Worm (Caenorhabditis elegans): ENCODE results near the gene C33E10.8.
"Not testable (repeated sequence)": the region's sequence is repeated elsewhere in the genome, so short reads cannot be mapped to it uniquely, and the experiment has no call there.

C33E10.8 gene

ce11 chrX:17318284-17318683 is 23.7 kb upstream of the C33E10.8 start, which contains the start of gene ptr-5:
TSS of gene ptr-5 (plus strand) at chrX:17318584.
- TF ChIP-seq ref-1 (GFP tag; conservative IDR thresholded peaks at IDR 0.05) = no peak
- TF ChIP-seq ztf-23 (GFP tag; IDR thresholded peaks at IDR 0.05) = no peak
- TF ChIP-seq med-1 (GFP tag; optimal IDR thresholded peaks at IDR 0.05; ENCODE audit: insufficient read depth) = no peak
- no peak for TF ChIP-seq T22C8.4 (GFP tag; IDR thresholded peaks at IDR 0.05)
- no peak for TF ChIP-seq tab-1 (GFP tag; IDR thresholded peaks at IDR 0.05)
- no peak for TF ChIP-seq flt-1 (GFP tag; IDR thresholded peaks at IDR 0.05)
- no peak for TF ChIP-seq klf-2 (GFP tag; conservative IDR thresholded peaks at IDR 0.05)
- TF ChIP-seq cog-1 (tag; optimal IDR thresholded peaks at IDR 0.05) = no peak
- no peak for TF ChIP-seq ztf-29 (GFP tag; IDR thresholded peaks at IDR 0.05)

- TF ChIP-seq tab-1 (GFP tag; IDR thresholded peaks at IDR 0.05) = 0 out of 2 replicates have a peak, but pooled peaks have one; percentile 33
- no peak for TF ChIP-seq ref-1 (GFP tag; conservative IDR thresholded peaks at IDR 0.05)
- TF ChIP-seq T22C8.4 (GFP tag; IDR thresholded peaks at IDR 0.05) = no peak
- TF ChIP-seq flt-1 (GFP tag; IDR thresholded peaks at IDR 0.05) = no peak
- TF ChIP-seq klf-2 (GFP tag; conservative IDR thresholded peaks at IDR 0.05) = no peak
- no peak for TF ChIP-seq med-1 (GFP tag; optimal IDR thresholded peaks at IDR 0.05; ENCODE audit: insufficient read depth)
- peak; percentile 31 for TF ChIP-seq cog-1 (tag; optimal IDR thresholded peaks at IDR 0.05)
- TF ChIP-seq ztf-23 (GFP tag; IDR thresholded peaks at IDR 0.05) = no peak
- TF ChIP-seq ztf-29 (GFP tag; IDR thresholded peaks at IDR 0.05) = 0 out of 2 replicates have a peak, but pooled peaks have one; percentile 14
Observed at ce11 chrX:17314948-17315347, 20.3 kb upstream of the C33E10.8 start.

- TF ChIP-seq T22C8.4 (GFP tag; IDR thresholded peaks at IDR 0.05); med-1 (GFP tag; optimal IDR thresholded peaks at IDR 0.05; ENCODE audit: insufficient read depth); ref-1 (GFP tag; conservative IDR thresholded peaks at IDR 0.05): not testable (repeated sequence)
Observed at ce11 chrX:17310730-17311312, 16.2 kb upstream of the C33E10.8 start, which contains the start of gene C53C11.4. TSS of gene C53C11.4 (plus strand) at chrX:17310908.

- TF ChIP-seq ztf-23 (GFP tag; IDR thresholded peaks at IDR 0.05) (0 out of 2 replicates have a peak, but pooled peaks have one; percentile 25), flt-1 (GFP tag; IDR thresholded peaks at IDR 0.05) (peak; percentile 30; the same call in 1 of the 2 replicates)
Observed at ce11 chrX:17304920-17305319, 10.3 kb upstream of the C33E10.8 start, which contains the start of gene C33E10.1. TSS of gene C33E10.1 (plus strand) at chrX:17305220.

- TF ChIP-seq ref-1 (GFP tag; conservative IDR thresholded peaks at IDR 0.05) = no peak
- TF ChIP-seq ztf-23 (GFP tag; IDR thresholded peaks at IDR 0.05) = no peak
- TF ChIP-seq T22C8.4 (GFP tag; IDR thresholded peaks at IDR 0.05) = no peak
- no peak for TF ChIP-seq med-1 (GFP tag; optimal IDR thresholded peaks at IDR 0.05; ENCODE audit: insufficient read depth)
- TF ChIP-seq flt-1 (GFP tag; IDR thresholded peaks at IDR 0.05) = no peak
- no peak for TF ChIP-seq klf-2 (GFP tag; conservative IDR thresholded peaks at IDR 0.05)
- no peak for TF ChIP-seq cog-1 (tag; optimal IDR thresholded peaks at IDR 0.05)
- TF ChIP-seq tab-1 (GFP tag; IDR thresholded peaks at IDR 0.05) = no peak
- no peak for TF ChIP-seq ztf-29 (GFP tag; IDR thresholded peaks at IDR 0.05)
Observed at ce11 chrX:17302419-17302818, 7.8 kb upstream of the C33E10.8 start, which contains the start of gene fbxa-120. TSS of gene fbxa-120 (plus strand) at chrX:17302719.

ce11 chrX:17301900-17302299 is 7.3 kb upstream of the C33E10.8 start, which contains the start of gene C33E10.10:
TSS of gene C33E10.10 (minus strand) at chrX:17302000.
- no peak for TF ChIP-seq flt-1 (GFP tag; IDR thresholded peaks at IDR 0.05)
- TF ChIP-seq ztf-23 (GFP tag; IDR thresholded peaks at IDR 0.05) = no peak
- TF ChIP-seq T22C8.4 (GFP tag; IDR thresholded peaks at IDR 0.05) = no peak
- no peak for TF ChIP-seq ztf-29 (GFP tag; IDR thresholded peaks at IDR 0.05)
- TF ChIP-seq tab-1 (GFP tag; IDR thresholded peaks at IDR 0.05) = no peak
- no peak for TF ChIP-seq cog-1 (tag; optimal IDR thresholded peaks at IDR 0.05)
- TF ChIP-seq klf-2 (GFP tag; conservative IDR thresholded peaks at IDR 0.05) = no peak
- TF ChIP-seq ref-1 (GFP tag; conservative IDR thresholded peaks at IDR 0.05) = no peak
- no peak for TF ChIP-seq med-1 (GFP tag; optimal IDR thresholded peaks at IDR 0.05; ENCODE audit: insufficient read depth)

ce11 chrX:17300735-17301134 is 6.1 kb upstream of the C33E10.8 start:
- no peak for TF ChIP-seq cog-1 (tag; optimal IDR thresholded peaks at IDR 0.05)
- 0 out of 2 replicates have a peak, but pooled peaks have one; percentile 15 for TF ChIP-seq tab-1 (GFP tag; IDR thresholded peaks at IDR 0.05)
- TF ChIP-seq klf-2 (GFP tag; conservative IDR thresholded peaks at IDR 0.05) = no peak
- TF ChIP-seq ztf-29 (GFP tag; IDR thresholded peaks at IDR 0.05) = no peak

ce11 chrX:17297408-17297807 is 2.8 kb upstream of the C33E10.8 start:
- TF ChIP-seq med-1 (GFP tag; optimal IDR thresholded peaks at IDR 0.05; ENCODE audit: insufficient read depth) (no peak), ztf-23 (GFP tag; IDR thresholded peaks at IDR 0.05) (no peak), T22C8.4 (GFP tag; IDR thresholded peaks at IDR 0.05) (no peak), tab-1 (GFP tag; IDR thresholded peaks at IDR 0.05) (no peak), flt-1 (GFP tag; IDR thresholded peaks at IDR 0.05) (no peak), ref-1 (GFP tag; conservative IDR thresholded peaks at IDR 0.05) (no peak), ztf-29 (GFP tag; IDR thresholded peaks at IDR 0.05) (no peak), cog-1 (tag; optimal IDR thresholded peaks at IDR 0.05) (no peak), klf-2 (GFP tag; conservative IDR thresholded peaks at IDR 0.05) (no peak)

- no peak for TF ChIP-seq tab-1 (GFP tag; IDR thresholded peaks at IDR 0.05)
- no peak for TF ChIP-seq ztf-29 (GFP tag; IDR thresholded peaks at IDR 0.05)
- no peak for TF ChIP-seq klf-2 (GFP tag; conservative IDR thresholded peaks at IDR 0.05)
- no peak for TF ChIP-seq T22C8.4 (GFP tag; IDR thresholded peaks at IDR 0.05)
- no peak for TF ChIP-seq flt-1 (GFP tag; IDR thresholded peaks at IDR 0.05)
- TF ChIP-seq cog-1 (tag; optimal IDR thresholded peaks at IDR 0.05) = no peak
- TF ChIP-seq ztf-23 (GFP tag; IDR thresholded peaks at IDR 0.05) = no peak
- TF ChIP-seq ref-1 (GFP tag; conservative IDR thresholded peaks at IDR 0.05) = no peak
Observed at ce11 chrX:17294019-17294418, 609 bp downstream of the C33E10.8 start.

ce11 chrX:17288378-17288777 is 6.2 kb downstream of the C33E10.8 start:
- TF ChIP-seq ref-1 (GFP tag; conservative IDR thresholded peaks at IDR 0.05) (no peak), cog-1 (tag; optimal IDR thresholded peaks at IDR 0.05) (no peak), flt-1 (GFP tag; IDR thresholded peaks at IDR 0.05) (peak; percentile 87)
